Worm (Caenorhabditis elegans) whole organism, L4 larva: Measurements from ENCODE around the gene pepm-1.

ENCODE experiments used
- D1046.2 ChIP-seq: fragments of 200-800 bp; sonication (Bioruptor generic); IDR thresholded peaks from 2 replicates; pipeline ENCODE4 v1.3.6; 2022; ENCODE audit warnings: missing genetic modification characterization, missing compliant biosample characterization
- T20F7.1 ChIP-seq: fragments of 200-800 bp; sonication (Bioruptor generic); optimal IDR thresholded peaks from 2 replicates; lab custom pipeline; 2018; ENCODE audit warnings: mild to moderate bottlenecking, missing genetic modification characterization, missing compliant biosample characterization
- T26A8.4 ChIP-seq: fragments of 200-800 bp; sonication (Bioruptor generic); IDR thresholded peaks from 2 replicates; pipeline ENCODE4 v1.3.6; 2022; ENCODE audit warnings: missing genetic modification characterization, missing compliant biosample characterization
- Y5F2A.4 ChIP-seq: fragments of 200-800 bp; sonication (Bioruptor generic); optimal IDR thresholded peaks from 2 replicates; lab custom pipeline; 2018; ENCODE audit warnings: mild to moderate bottlenecking, missing genetic modification characterization, missing compliant biosample characterization
- ZK337.2 ChIP-seq: fragments of 200-800 bp; sonication (Bioruptor generic); IDR thresholded peaks from 2 replicates; pipeline ENCODE4 v1.3.6; 2022; ENCODE audit warnings: missing genetic modification reagents, missing genetic modification characterization, missing compliant biosample characterization
- ceh-44 ChIP-seq: fragments of 200-800 bp; sonication (Bioruptor generic); IDR thresholded peaks from 2 replicates; pipeline ENCODE4 v1.3.6; 2022; ENCODE audit warnings: missing genetic modification reagents, missing genetic modification characterization, missing compliant biosample characterization
- ceh-82 ChIP-seq: sonication (generic microtip); optimal IDR thresholded peaks from 2 replicates; lab custom pipeline; 2017; ENCODE audit warnings: missing biosample characterization, missing genetic modification characterization
- ces-1 ChIP-seq: fragments of 150-350 bp; sonication (generic microtip); optimal IDR thresholded peaks from 4 replicates; lab custom pipeline; 2014; ENCODE audit warnings: missing biosample characterization, missing genetic modification reagents, missing genetic modification characterization
- daf-12 ChIP-seq: fragments of 150-350 bp; optimal IDR thresholded peaks from 2 replicates; lab custom pipeline; 2014; ENCODE audit warnings: missing biosample characterization, missing genetic modification reagents, missing genetic modification characterization
- daf-16 ChIP-seq, 3 experiments: sonication (generic microtip); optimal IDR thresholded peaks; 2 replicates each; lab custom pipeline; 2016 to 2017; ENCODE audit warnings: missing genetic modification characterization in 3 of 3, missing genetic modification reagents in 3 of 3, mild to moderate bottlenecking in 2 of 3, missing compliant biosample characterization in 2 of 3, missing biosample characterization in 1 of 3, moderate library complexity in 1 of 3
- dmd-6 ChIP-seq: fragments of 200-800 bp; sonication (Bioruptor generic); IDR thresholded peaks from 2 replicates; pipeline ENCODE4 v1.3.6; 2022; ENCODE audit warnings: missing genetic modification reagents, missing genetic modification characterization, missing compliant biosample characterization
- dpl-1 ChIP-seq: fragments of 150-350 bp; optimal IDR thresholded peaks from 2 replicates; lab custom pipeline; 2014; ENCODE audit warnings: missing biosample characterization, missing genetic modification reagents, missing genetic modification characterization
- duxl-1 ChIP-seq: sonication (generic microtip); optimal IDR thresholded peaks from 2 replicates; lab custom pipeline; 2016; ENCODE audit warnings: mild to moderate bottlenecking, missing genetic modification characterization, moderate library complexity, missing compliant biosample characterization; ENCODE audit not compliant: poor library complexity
- dve-1 ChIP-seq: sonication (generic microtip); optimal IDR thresholded peaks from 2 replicates; lab custom pipeline; 2017; ENCODE audit warnings: antibody characterized with exemption, mild to moderate bottlenecking, missing genetic modification characterization, missing compliant biosample characterization; ENCODE audit not compliant: insufficient read depth
- egl-43 ChIP-seq: fragments of 200-800 bp; sonication (Bioruptor generic); IDR thresholded peaks from 2 replicates; pipeline ENCODE4 v1.3.6; 2022; ENCODE audit warnings: missing genetic modification reagents, missing genetic modification characterization, missing compliant biosample characterization
- fkh-10 ChIP-seq: fragments of 150-350 bp; optimal IDR thresholded peaks from 2 replicates; lab custom pipeline; 2014; ENCODE audit warnings: missing biosample characterization, missing genetic modification reagents, missing genetic modification characterization
- gei-8 ChIP-seq: fragments of 200-800 bp; sonication (Bioruptor generic); optimal IDR thresholded peaks from 2 replicates; lab custom pipeline; 2018; ENCODE audit warnings: mild to moderate bottlenecking, missing genetic modification characterization, missing compliant biosample characterization
- hif-1 ChIP-seq, 2 experiments: sonication (generic microtip); optimal IDR thresholded peaks; 2 replicates each; lab custom pipeline; 2016 to 2017; ENCODE audit warnings: missing compliant biosample characterization in 2 of 2, missing genetic modification characterization in 2 of 2, missing genetic modification reagents in 2 of 2, missing genotype in 2 of 2, mild to moderate bottlenecking in 1 of 2
- hlh-30 ChIP-seq: sonication (generic microtip); optimal IDR thresholded peaks from 2 replicates; lab custom pipeline; 2017; ENCODE audit warnings: antibody characterized with exemption, mild to moderate bottlenecking, missing genetic modification characterization, missing compliant biosample characterization; ENCODE audit not compliant: insufficient read depth
- hmg-1.1 ChIP-seq: fragments of 200-800 bp; sonication (Bioruptor generic); IDR thresholded peaks from 2 replicates; pipeline ENCODE4 v1.3.6; 2022; ENCODE audit warnings: missing genetic modification reagents, missing genetic modification characterization, missing compliant biosample characterization
- jun-1 ChIP-seq: fragments of 150-350 bp; optimal IDR thresholded peaks from 2 replicates; lab custom pipeline; 2014; ENCODE audit warnings: missing biosample characterization, missing genetic modification reagents, missing genetic modification characterization
- lir-3 ChIP-seq: sonication (generic microtip); optimal IDR thresholded peaks from 2 replicates; lab custom pipeline; 2016; ENCODE audit warnings: mild to moderate bottlenecking, missing genetic modification characterization, missing compliant biosample characterization
- madf-9 ChIP-seq: fragments of 200-800 bp; sonication (Bioruptor generic); conservative IDR thresholded peaks from 2 replicates; pipeline ENCODE4 v1.3.6; 2022; ENCODE audit warnings: missing genetic modification reagents, missing genetic modification characterization, missing compliant biosample characterization
- mdl-1 ChIP-seq, 2 experiments: fragments of 150-350 bp in 1 of 2; sonication (generic microtip) in 1 of 2; optimal IDR thresholded peaks; 2 replicates each; lab custom pipeline; 2014 to 2017; ENCODE audit warnings: missing biosample characterization in 2 of 2, missing genetic modification characterization in 2 of 2
- mdt-29 ChIP-seq: fragments of 200-800 bp; sonication (Bioruptor generic); IDR thresholded peaks from 2 replicates; pipeline ENCODE4 v1.3.6; 2022; ENCODE audit warnings: missing genetic modification reagents, missing genetic modification characterization, missing compliant biosample characterization
- mes-2 ChIP-seq: sonication (generic microtip); optimal IDR thresholded peaks from 2 replicates; lab custom pipeline; 2016; ENCODE audit warnings: missing genotype, mild to moderate bottlenecking, missing genetic modification characterization, missing compliant biosample characterization; ENCODE audit not compliant: poor library complexity, severe bottlenecking
- mxl-2 ChIP-seq: fragments of 200-800 bp; sonication (Bioruptor generic); conservative IDR thresholded peaks from 2 replicates; pipeline ENCODE4 v1.3.6; 2022; ENCODE audit warnings: missing genetic modification reagents, missing genetic modification characterization, missing compliant biosample characterization
- nhr-10 ChIP-seq: fragments of 150-350 bp; optimal IDR thresholded peaks from 2 replicates; lab custom pipeline; 2014; ENCODE audit warnings: missing biosample characterization, missing genetic modification characterization
- nhr-102 ChIP-seq: sonication (generic microtip); optimal IDR thresholded peaks from 2 replicates; lab custom pipeline; 2016; ENCODE audit warnings: mild to moderate bottlenecking, missing genetic modification characterization, moderate library complexity, missing compliant biosample characterization
- nhr-11 ChIP-seq: fragments of 150-350 bp; optimal IDR thresholded peaks from 2 replicates; lab custom pipeline; 2014; ENCODE audit warnings: missing biosample characterization, missing genetic modification characterization
- nhr-237 ChIP-seq: sonication (generic microtip); optimal IDR thresholded peaks from 2 replicates; lab custom pipeline; 2017; ENCODE audit warnings: missing biosample characterization, missing genetic modification characterization
- nhr-25 ChIP-seq: sonication (generic microtip); optimal IDR thresholded peaks from 2 replicates; lab custom pipeline; 2017; ENCODE audit warnings: missing genetic modification characterization, mild to moderate bottlenecking, missing compliant biosample characterization, antibody characterized with exemption, moderate library complexity, borderline replicate concordance; ENCODE audit not compliant: insufficient read depth
- nhr-28 ChIP-seq: fragments of 150-350 bp; optimal IDR thresholded peaks from 2 replicates; lab custom pipeline; 2014; ENCODE audit warnings: missing biosample characterization, missing genetic modification characterization
- nhr-41 ChIP-seq: fragments of 200-800 bp; sonication (Bioruptor generic); IDR thresholded peaks from 2 replicates; pipeline ENCODE4 v1.3.6; 2022; ENCODE audit warnings: missing genetic modification reagents, missing genetic modification characterization, missing compliant biosample characterization
- nhr-48 ChIP-seq: sonication (generic microtip); optimal IDR thresholded peaks from 2 replicates; lab custom pipeline; 2016; ENCODE audit warnings: mild to moderate bottlenecking, missing genetic modification characterization, missing compliant biosample characterization
- nhr-76 ChIP-seq: fragments of 150-350 bp; optimal IDR thresholded peaks from 2 replicates; lab custom pipeline; 2014; ENCODE audit warnings: missing biosample characterization, missing genetic modification characterization
- nhr-77 ChIP-seq: fragments of 150-350 bp; optimal IDR thresholded peaks from 2 replicates; lab custom pipeline; 2014; ENCODE audit warnings: missing biosample characterization, missing genetic modification characterization
- pqm-1 ChIP-seq: sonication (generic microtip); optimal IDR thresholded peaks from 2 replicates; lab custom pipeline; 2017; ENCODE audit warnings: missing biosample characterization, missing genetic modification characterization
- rbr-2 ChIP-seq: sonication (generic microtip); optimal IDR thresholded peaks from 2 replicates; lab custom pipeline; 2016; ENCODE audit warnings: missing genotype, missing genetic modification characterization, missing compliant biosample characterization
- sdz-12 ChIP-seq: fragments of 200-800 bp; sonication (Bioruptor generic); optimal IDR thresholded peaks from 2 replicates; lab custom pipeline; 2018; ENCODE audit warnings: mild to moderate bottlenecking, missing genetic modification characterization, missing compliant biosample characterization
- snpc-1.2 ChIP-seq: fragments of 200-800 bp; sonication (Bioruptor generic); IDR thresholded peaks from 2 replicates; pipeline ENCODE4 v1.3.6; 2022; ENCODE audit warnings: missing genetic modification reagents, missing genetic modification characterization, missing compliant biosample characterization
- spr-1 ChIP-seq: sonication (generic microtip); optimal IDR thresholded peaks from 2 replicates; lab custom pipeline; 2016; ENCODE audit warnings: mild to moderate bottlenecking, missing genetic modification characterization, missing compliant biosample characterization
- spr-3 ChIP-seq: fragments of 200-800 bp; sonication (Bioruptor generic); optimal IDR thresholded peaks from 2 replicates; lab custom pipeline; 2018; ENCODE audit warnings: mild to moderate bottlenecking, missing genetic modification characterization, missing compliant biosample characterization
- tag-97 ChIP-seq: fragments of 200-800 bp; sonication (Bioruptor generic); IDR thresholded peaks from 2 replicates; pipeline ENCODE4 v1.3.6; 2022; ENCODE audit warnings: missing genetic modification characterization, missing compliant biosample characterization
- tra-1 ChIP-seq: fragments of 200-800 bp; sonication (Bioruptor generic); IDR thresholded peaks from 2 replicates; pipeline ENCODE4 v1.3.6; 2022; ENCODE audit warnings: missing genetic modification reagents, missing genetic modification characterization, missing compliant biosample characterization
- unc-62 ChIP-seq, 3 experiments: fragments of 150-350 bp in 1 of 3; sonication (generic microtip); optimal IDR thresholded peaks in 2 of 3; peaks in 1 of 3; 1 replicate in 1 of 3; 2 replicates in 2 of 3; lab custom pipeline; 2014 to 2017; ENCODE audit warnings: missing biosample characterization in 3 of 3, missing genetic modification characterization in 3 of 3, missing genetic modification reagents in 3 of 3, missing genotype in 1 of 3
- zip-11 ChIP-seq: fragments of 200-800 bp; sonication (Bioruptor generic); IDR thresholded peaks from 2 replicates; pipeline ENCODE4 v1.3.6; 2022; ENCODE audit warnings: missing genetic modification characterization, missing compliant biosample characterization
- zip-2 ChIP-seq: fragments of 150-350 bp; optimal IDR thresholded peaks from 2 replicates; lab custom pipeline; 2014; ENCODE audit warnings: missing biosample characterization, missing genetic modification characterization

The pepm-1 gene

DNA sequence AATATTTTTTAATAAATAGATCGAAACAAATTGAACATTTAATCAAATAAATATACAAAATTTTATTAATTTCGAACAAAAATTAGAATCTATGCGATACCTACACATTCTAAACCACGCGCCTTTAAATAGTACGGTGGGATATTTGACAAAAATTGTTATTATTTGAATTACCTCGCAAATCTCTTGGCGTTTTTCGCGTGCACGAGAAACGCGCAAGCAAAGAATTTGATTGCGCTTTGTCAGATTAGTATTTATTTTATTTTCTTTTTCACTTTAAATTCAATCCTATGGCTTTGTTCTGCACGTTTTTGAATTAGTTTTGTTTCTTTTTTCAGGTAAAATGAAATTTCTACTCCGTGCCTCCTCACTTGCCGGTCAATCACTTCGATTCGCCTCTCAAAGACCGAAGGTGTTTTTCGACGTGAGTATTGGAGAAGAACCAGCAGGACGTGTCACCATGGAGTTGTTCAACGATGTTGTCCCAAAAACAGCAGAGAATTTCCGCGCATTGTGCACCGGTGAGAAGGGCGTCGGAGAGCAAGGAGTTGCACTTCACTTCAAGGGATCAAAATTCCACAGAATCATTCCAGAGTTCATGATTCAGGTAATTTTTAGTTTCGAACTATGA, 26.9 kb downstream of the pepm-1 start, which contains the start of gene cyn-1:
Gene cyn-1, plus strand, starts transcription at position 339 of the 631 bp plus-strand sequence.
- TF ChIP-seq nhr-237 (no peak), egl-43 (GFP tag; lab: Robert Waterston, UW) (no peak), T20F7.1 (GFP tag; lab: Kevin White, UChicago) (peak; percentile 72), nhr-48 (tag; lab: Kevin White, UChicago) (peak; percentile 24), zip-11 (no peak), mdl-1 (tag; optimal IDR thresholded peaks at IDR 0.05; lab: Kevin White, UChicago) (peak in 1 of 2 experiments; percentile 20), unc-62 (GFP tag; optimal IDR thresholded peaks at IDR 0.05 in 1 of 2; lab: Kevin White, UChicago) (no peak), unc-62 (tag; optimal IDR thresholded peaks at IDR 0.05; lab: Kevin White, UChicago) (no peak), dmd-6 (peak; percentile 55; the same call in 1 of the 2 replicates), mxl-2 (GFP tag; lab: Robert Waterston, UW) (no peak), pqm-1 (no peak), T26A8.4 (GFP tag; lab: Robert Waterston, UW) (peak; percentile 70), Y5F2A.4 (GFP tag; lab: Kevin White, UChicago) (no peak), nhr-102 (peak; percentile 71), dve-1 (tag; lab: Kevin White, UChicago) (peak; percentile 85), hlh-30 (peak; percentile 52), ceh-82 (tag; lab: Kevin White, UChicago) (no peak), ces-1 (GFP tag; lab: Kevin White, UChicago) (no peak), nhr-11 (peak; percentile 34), snpc-1.2 (GFP tag; lab: Robert Waterston, UW) (no peak), zip-2 (tag; lab: Kevin White, UChicago) (peak; percentile 38), hif-1 (tag; optimal IDR thresholded peaks at IDR 0.05; lab: Kevin White, UChicago) (peak in 1 of 2 experiments; percentile 25), fkh-10 (peak; percentile 69), spr-1 (tag; lab: Kevin White, UChicago) (peak; percentile 66), ceh-44 (GFP tag; lab: Robert Waterston, UW) (no peak), duxl-1 (tag; lab: Kevin White, UChicago) (peak; percentile 61), tag-97 (no peak), tra-1 (GFP tag; lab: Robert Waterston, UW) (no peak), dpl-1 (GFP tag; lab: Kevin White, UChicago) (peak; percentile 97), sdz-12 (no peak), nhr-10 (tag; lab: Kevin White, UChicago) (no peak), ZK337.2 (GFP tag; lab: Robert Waterston, UW) (no peak), mes-2 (peak; percentile 93), jun-1 (tag; lab: Kevin White, UChicago) (peak; percentile 54), rbr-2 (tag; lab: Kevin White, UChicago) (peak; percentile 73), nhr-28 (tag; lab: Kevin White, UChicago) (peak; percentile 51), D1046.2 (no peak), gei-8 (GFP tag; lab: Kevin White, UChicago) (no peak), nhr-77 (tag; lab: Kevin White, UChicago) (peak; percentile 54), lir-3 (tag; lab: Kevin White, UChicago) (no peak), madf-9 (GFP tag; lab: Robert Waterston, UW) (peak; percentile 43; the same call in 1 of the 2 replicates), nhr-25 (tag; lab: Kevin White, UChicago) (peak; percentile 25), mdt-29 (no peak), spr-3 (GFP tag; lab: Kevin White, UChicago) (peak; percentile 17), daf-16 (GFP tag; optimal IDR thresholded peaks at IDR 0.05; lab: Kevin White, UChicago) (no peak), daf-16 (tag; optimal IDR thresholded peaks at IDR 0.05; lab: Kevin White, UChicago) (peak; percentile 20), daf-12 (no peak), nhr-41 (GFP tag; lab: Robert Waterston, UW) (no peak), nhr-76 (tag; lab: Kevin White, UChicago) (no peak), hmg-1.1 (GFP tag; lab: Robert Waterston, UW) (peak; percentile 77)
